Fruit fly (Drosophila melanogaster): ENCODE measurements around the gene Cpsf5.
A peak's percentile ranks its signal among the peaks of the same experiment; 100 is the strongest.

Cpsf5 gene

dm6 chr3L:9383345-9384075 is 27.3 kb upstream of the Cpsf5 start, which contains the start of gene Hsp27 (continued):
- TF ChIP-seq dac (GFP tag; optimal IDR thresholded peaks at IDR 0.05) (peak; percentile 100), CG7368 (GFP tag; optimal IDR thresholded peaks at IDR 0.05) (peak; percentile 100), CG8319 (GFP tag; optimal IDR thresholded peaks at IDR 0.05) (peak; percentile 100), CG11294 (GFP tag; IDR thresholded peaks at IDR 0.05) (peak; percentile 100), Lpt (GFP tag; optimal IDR thresholded peaks at IDR 0.05) (peak; percentile 100), lz (GFP tag; optimal IDR thresholded peaks at IDR 0.05) (peak; percentile 100), CG16779 (tag; optimal IDR thresholded peaks at IDR 0.05) (peak; percentile 99), CG8119 (GFP tag; IDR thresholded peaks at IDR 0.05) (peak; percentile 100), Eip93F (GFP tag; optimal IDR thresholded peaks at IDR 0.05) (peak; percentile 100), CG15336 (GFP tag; IDR thresholded peaks at IDR 0.05) (peak; percentile 100), pdm3 (GFP tag; optimal IDR thresholded peaks at IDR 0.05) (peak; percentile 100), Sox102F (GFP tag; optimal IDR thresholded peaks at IDR 0.05) (peak; percentile 100), OdsH (GFP tag; optimal IDR thresholded peaks at IDR 0.05) (peak; percentile 100), eg (GFP tag; IDR thresholded peaks at IDR 0.05) (peak; percentile 100), achi (GFP tag; optimal IDR thresholded peaks at IDR 0.05) (peak; percentile 99), CG31627 (GFP tag; optimal IDR thresholded peaks at IDR 0.05) (peak; percentile 99), CG6808 (GFP tag; optimal IDR thresholded peaks at IDR 0.05) (peak; percentile 99)

DNA sequence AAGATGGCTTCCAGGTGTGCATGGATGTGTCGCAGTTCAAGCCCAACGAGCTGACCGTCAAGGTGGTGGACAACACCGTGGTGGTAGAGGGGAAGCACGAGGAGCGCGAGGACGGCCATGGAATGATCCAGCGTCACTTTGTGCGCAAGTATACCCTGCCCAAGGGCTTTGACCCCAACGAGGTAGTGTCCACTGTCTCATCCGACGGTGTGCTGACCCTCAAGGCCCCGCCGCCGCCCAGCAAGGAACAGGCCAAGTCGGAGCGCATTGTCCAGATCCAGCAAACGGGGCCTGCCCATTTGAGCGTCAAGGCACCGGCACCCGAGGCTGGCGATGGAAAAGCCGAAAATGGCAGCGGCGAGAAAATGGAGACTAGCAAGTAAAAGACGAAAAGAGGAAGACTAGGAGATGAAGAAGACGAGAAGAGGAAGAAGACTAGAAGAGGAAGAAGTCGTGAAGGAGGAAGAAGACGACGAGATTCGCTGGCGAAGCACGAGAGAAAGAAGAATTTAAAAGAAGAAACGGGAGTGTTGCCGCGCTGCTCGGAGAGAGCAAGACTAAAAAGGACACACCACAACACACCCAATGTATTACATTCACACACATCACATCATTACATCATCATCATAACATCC is 26.3 kb upstream of the Cpsf5 start:
- no peak for TF ChIP-seq ss (GFP tag; optimal IDR thresholded peaks at IDR 0.05)
- no peak for TF ChIP-seq cyc (GFP tag; optimal IDR thresholded peaks at IDR 0.05)
- no peak for TF ChIP-seq Met (GFP tag; optimal IDR thresholded peaks at IDR 0.05)
- TF ChIP-seq CG8632 (GFP tag; optimal IDR thresholded peaks at IDR 0.05): no peak
- no peak for TF ChIP-seq dsx (GFP tag; optimal IDR thresholded peaks at IDR 0.05; ENCODE audit: poor library complexity, severe bottlenecking)
- TF ChIP-seq CG6276 (GFP tag; optimal IDR thresholded peaks at IDR 0.05): no peak
- no peak for TF ChIP-seq Eip78C (GFP tag)
- TF ChIP-seq OdsH (GFP tag; optimal IDR thresholded peaks at IDR 0.05): no peak
- TF ChIP-seq CG9139 (GFP tag; optimal IDR thresholded peaks at IDR 0.05): no peak
- TF ChIP-seq fkh (GFP tag; optimal IDR thresholded peaks at IDR 0.05): no peak
- no peak for TF ChIP-seq vri (GFP tag; optimal IDR thresholded peaks at IDR 0.05)
- no peak for TF ChIP-seq Sox102F (GFP tag; optimal IDR thresholded peaks at IDR 0.05)
- TF ChIP-seq CG31627 (GFP tag; optimal IDR thresholded peaks at IDR 0.05): no peak

dm6 chr3L:9391340-9391980 is 19.4 kb upstream of the Cpsf5 start:
- no peak for TF ChIP-seq topi (GFP tag; optimal IDR thresholded peaks at IDR 0.05)
- TF ChIP-seq svp (GFP tag): peak; percentile 78

dm6 chr3L:9396038-9396437 is 14.8 kb upstream of the Cpsf5 start:
- TF ChIP-seq Smox (GFP tag; optimal IDR thresholded peaks at IDR 0.05) (no peak), Eip78C (GFP tag) (peak; percentile 29), pdm3 (GFP tag; optimal IDR thresholded peaks at IDR 0.05) (no peak), CG8632 (GFP tag; optimal IDR thresholded peaks at IDR 0.05) (no peak), Sox102F (GFP tag; optimal IDR thresholded peaks at IDR 0.05) (no peak), Sox14 (GFP tag; optimal IDR thresholded peaks at IDR 0.05) (no peak)

DNA sequence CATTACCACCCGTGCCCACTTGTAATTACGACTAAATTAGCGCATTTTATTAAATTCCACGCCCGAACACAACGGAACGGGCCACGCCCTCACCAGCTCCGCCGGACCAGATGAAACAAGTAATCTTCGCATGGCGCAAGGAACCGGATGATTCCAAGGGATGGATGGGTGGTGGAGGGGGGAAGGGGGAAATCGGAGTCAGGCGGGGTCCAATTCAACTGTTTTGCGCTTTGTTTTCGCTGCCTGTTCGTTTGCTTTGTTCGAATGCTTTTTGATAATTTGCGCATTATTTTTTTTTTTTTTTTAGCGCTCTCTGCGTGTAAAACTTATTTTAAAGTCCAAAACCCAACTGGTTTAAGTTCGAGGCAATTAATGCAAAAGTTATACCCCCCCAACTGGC is 14.1 kb upstream of the Cpsf5 start:
- TF ChIP-seq cyc (GFP tag; optimal IDR thresholded peaks at IDR 0.05): no peak
- TF ChIP-seq svp (GFP tag): peak; percentile 40
- TF ChIP-seq fd85E (GFP tag; optimal IDR thresholded peaks at IDR 0.05): no peak
- no peak for TF ChIP-seq CG6854 (GFP tag; optimal IDR thresholded peaks at IDR 0.05)
- no peak for TF ChIP-seq CG32006 (GFP tag; optimal IDR thresholded peaks at IDR 0.05)
- peak; percentile 76 for TF ChIP-seq CG1621 (tag; optimal IDR thresholded peaks at IDR 0.05)
- no peak for TF ChIP-seq vri (GFP tag; optimal IDR thresholded peaks at IDR 0.05)
- TF ChIP-seq Sox102F (GFP tag; optimal IDR thresholded peaks at IDR 0.05): no peak
- no peak for TF ChIP-seq CG3919 (GFP tag; optimal IDR thresholded peaks at IDR 0.05)
- TF ChIP-seq Ets21C (GFP tag; optimal IDR thresholded peaks at IDR 0.05): no peak
- TF ChIP-seq achi (GFP tag; optimal IDR thresholded peaks at IDR 0.05): no peak
- no peak for TF ChIP-seq CG8632 (GFP tag; optimal IDR thresholded peaks at IDR 0.05)
- TF ChIP-seq ss (GFP tag; optimal IDR thresholded peaks at IDR 0.05): peak in 1 of 2 experiments; percentile 19
- TF ChIP-seq Sox14 (GFP tag; optimal IDR thresholded peaks at IDR 0.05): peak; percentile 21
- no peak for TF ChIP-seq CG6808 (GFP tag; optimal IDR thresholded peaks at IDR 0.05)
